Fruit fly (Drosophila melanogaster) whole organism, embryonic: ENCODE measurements around the gene CG7646.

Experiments
- Antp ChIP-seq: fragments of 200-800 bp; sonication (Bioruptor generic); optimal IDR thresholded peaks from 3 replicates; lab custom pipeline; 2016; ENCODE audit warnings: missing biosample characterization, missing genetic modification characterization
- Asciz ChIP-seq: fragments of 200-800 bp; sonication (Bioruptor generic); optimal IDR thresholded peaks from 2 replicates; lab custom pipeline; 2017; ENCODE audit warnings: missing biosample characterization, mild to moderate bottlenecking, missing genetic modification characterization, missing genetic modification reagents
- Bdp1 ChIP-seq: fragments of 200-800 bp; sonication (Bioruptor generic); optimal IDR thresholded peaks from 3 replicates; lab custom pipeline; 2016; ENCODE audit warnings: missing biosample characterization, missing genetic modification characterization
- Blimp-1 ChIP-seq: fragments of 200-800 bp; sonication (Bioruptor generic); optimal IDR thresholded peaks from 3 replicates; lab custom pipeline; 2018; ENCODE audit warnings: missing biosample characterization, missing genetic modification characterization, mild to moderate bottlenecking, moderate library complexity, missing genetic modification reagents
- CG10654 ChIP-seq: fragments of 200-800 bp; sonication (Bioruptor generic); optimal IDR thresholded peaks from 2 replicates; lab custom pipeline; 2016; ENCODE audit warnings: missing biosample characterization, missing genetic modification characterization
- CG11696 ChIP-seq: fragments of 200-800 bp; sonication (Bioruptor generic); IDR thresholded peaks from 2 replicates; pipeline ENCODE4 v1.3.6; 2022; ENCODE audit warnings: missing biosample characterization, missing genetic modification characterization
- CG11723 ChIP-seq: fragments of 200-800 bp; sonication (Bioruptor generic); optimal IDR thresholded peaks from 2 replicates; lab custom pipeline; 2017; ENCODE audit warnings: missing biosample characterization, mild to moderate bottlenecking, missing genetic modification characterization
- CG1233 ChIP-seq: fragments of 200-800 bp; sonication (Bioruptor generic); optimal IDR thresholded peaks from 4 replicates; lab custom pipeline; 2018; ENCODE audit warnings: missing biosample characterization, mild to moderate bottlenecking, missing genetic modification characterization
- CG12744 ChIP-seq: fragments of 200-800 bp; sonication (Bioruptor generic); optimal IDR thresholded peaks from 2 replicates; lab custom pipeline; 2016; ENCODE audit warnings: missing biosample characterization, missing genetic modification characterization
- CG12769 ChIP-seq: fragments of 200-800 bp; sonication (Bioruptor generic); optimal IDR thresholded peaks from 2 replicates; lab custom pipeline; 2019; ENCODE audit warnings: missing biosample characterization, mild to moderate bottlenecking, missing genetic modification characterization, moderate library complexity
- CG13424 ChIP-seq: fragments of 200-800 bp; sonication (Bioruptor generic); optimal IDR thresholded peaks from 2 replicates; lab custom pipeline; 2019; ENCODE audit warnings: missing biosample characterization, mild to moderate bottlenecking, missing genetic modification characterization, moderate library complexity
- CG13894 ChIP-seq: fragments of 200-800 bp; sonication (Bioruptor generic); optimal IDR thresholded peaks from 3 replicates; lab custom pipeline; 2018; ENCODE audit warnings: missing biosample characterization, mild to moderate bottlenecking, missing genetic modification characterization, moderate library complexity
- CG14667 ChIP-seq: fragments of 200-800 bp; sonication (Bioruptor generic); IDR thresholded peaks from 2 replicates; pipeline ENCODE4 v1.3.6; 2022; ENCODE audit warnings: missing biosample characterization, missing genetic modification characterization
- CG15011 ChIP-seq: fragments of 200-800 bp; sonication (Bioruptor generic); optimal IDR thresholded peaks from 3 replicates; lab custom pipeline; 2018; ENCODE audit warnings: missing biosample characterization, mild to moderate bottlenecking, missing genetic modification characterization
- CG17385 ChIP-seq: fragments of 200-800 bp; sonication (Bioruptor generic); optimal IDR thresholded peaks from 3 replicates; lab custom pipeline; 2018; ENCODE audit warnings: missing biosample characterization, mild to moderate bottlenecking, missing genetic modification characterization
- CG17912 ChIP-seq: fragments of 200-800 bp; sonication (Bioruptor generic); optimal IDR thresholded peaks from 2 replicates; lab custom pipeline; 2018; ENCODE audit warnings: missing biosample characterization, mild to moderate bottlenecking, missing genetic modification characterization
- CG3847 ChIP-seq: fragments of 200-800 bp; sonication (Bioruptor generic); IDR thresholded peaks from 2 replicates; pipeline ENCODE4 v1.3.6; 2022; ENCODE audit warnings: missing biosample characterization, missing genetic modification characterization
- CG4282 ChIP-seq: fragments of 200-800 bp; sonication (Bioruptor generic); optimal IDR thresholded peaks from 2 replicates; lab custom pipeline; 2016; ENCODE audit warnings: missing biosample characterization, missing genetic modification characterization
- CG4404 ChIP-seq: fragments of 200-800 bp; sonication (Bioruptor generic); IDR thresholded peaks from 2 replicates; pipeline ENCODE4 v1.3.6; 2022; ENCODE audit warnings: missing biosample characterization, missing genetic modification characterization
- CG7963 ChIP-seq: fragments of 200-800 bp; sonication (Bioruptor generic); IDR thresholded peaks from 3 replicates; pipeline ENCODE4 v1.3.6; 2022; ENCODE audit warnings: missing biosample characterization, missing genetic modification characterization; ENCODE audit not compliant: partially characterized antibody
- CG9215 ChIP-seq: fragments of 200-800 bp; sonication (Bioruptor generic); IDR thresholded peaks from 2 replicates; pipeline ENCODE4 v1.3.6; 2022; ENCODE audit warnings: missing biosample characterization, missing genetic modification characterization
- CG9727 ChIP-seq: fragments of 200-800 bp; sonication (Bioruptor generic); optimal IDR thresholded peaks from 3 replicates; lab custom pipeline; 2017; ENCODE audit warnings: missing biosample characterization, mild to moderate bottlenecking, missing genetic modification characterization
- CrebB ChIP-seq: fragments of 200-800 bp; sonication (Bioruptor generic); optimal IDR thresholded peaks from 3 replicates; lab custom pipeline; 2018; ENCODE audit warnings: missing biosample characterization, mild to moderate bottlenecking, missing genetic modification characterization
- Doc3 ChIP-seq: fragments of 200-800 bp; sonication (Bioruptor generic); IDR thresholded peaks from 3 replicates; pipeline ENCODE4 v1.3.6; 2022; ENCODE audit warnings: missing biosample characterization, missing genetic modification characterization; ENCODE audit not compliant: partially characterized antibody
- Ets65A ChIP-seq: fragments of 200-800 bp; sonication (Bioruptor generic); peaks from one replicate; lab custom pipeline; 2016; ENCODE audit warnings: missing biosample characterization, missing genetic modification characterization
- HLHmδ ChIP-seq: fragments of 200-800 bp; sonication (Bioruptor generic); optimal IDR thresholded peaks from 2 replicates; lab custom pipeline; 2018; ENCODE audit warnings: missing biosample characterization, mild to moderate bottlenecking, missing genetic modification characterization, moderate library complexity
- Hmr ChIP-seq: fragments of 200-800 bp; sonication (Bioruptor generic); optimal IDR thresholded peaks from 3 replicates; lab custom pipeline; 2017; ENCODE audit warnings: mild to moderate bottlenecking, missing biosample characterization, missing genetic modification reagents, missing genetic modification characterization
- Hr39 ChIP-seq: fragments of >200 bp; optimal IDR thresholded peaks from 2 replicates; lab custom pipeline; 2017
- Hsf ChIP-seq: fragments of 200-800 bp; sonication (Bioruptor generic); optimal IDR thresholded peaks from 3 replicates; lab custom pipeline; 2016; ENCODE audit warnings: missing biosample characterization, missing genetic modification characterization
- Meics ChIP-seq: fragments of 200-800 bp; sonication (Bioruptor generic); optimal IDR thresholded peaks from 2 replicates; lab custom pipeline; 2017; ENCODE audit warnings: missing biosample characterization, mild to moderate bottlenecking, missing genetic modification characterization
- NFAT ChIP-seq: fragments of 200-800 bp; sonication (Bioruptor generic); IDR thresholded peaks from 2 replicates; pipeline ENCODE4 v1.3.6; 2022; ENCODE audit warnings: missing biosample characterization, missing genetic modification characterization
- Optix ChIP-seq: fragments of 200-800 bp; sonication (Bioruptor generic); IDR thresholded peaks from 3 replicates; pipeline ENCODE4 v1.3.6; 2022; ENCODE audit warnings: missing biosample characterization, missing genetic modification characterization
- PHDP ChIP-seq: fragments of 200-800 bp; sonication (Bioruptor generic); optimal IDR thresholded peaks from 3 replicates; lab custom pipeline; 2018; ENCODE audit warnings: missing biosample characterization, mild to moderate bottlenecking, missing genetic modification characterization, moderate library complexity
- Pdp1 ChIP-seq, 2 experiments: fragments of 200-800 bp; sonication (Bioruptor generic); optimal IDR thresholded peaks; 3 replicates each; lab custom pipeline; 2016; ENCODE audit warnings: missing biosample characterization in 2 of 2, missing genetic modification characterization in 2 of 2, mild to moderate bottlenecking in 1 of 2, moderate library complexity in 1 of 2
- Poxn ChIP-seq: fragments of 200-800 bp; sonication (Bioruptor generic); IDR thresholded peaks from 2 replicates; pipeline ENCODE4 v1.3.6; 2022; ENCODE audit warnings: missing biosample characterization, missing genetic modification characterization
- Scr ChIP-seq: fragments of 200-800 bp; sonication (Bioruptor generic); IDR thresholded peaks from 2 replicates; pipeline ENCODE4 v1.3.6; 2022; ENCODE audit warnings: missing biosample characterization, missing genetic modification characterization; ENCODE audit not compliant: partially characterized antibody
- Side ChIP-seq: fragments of 200-800 bp; sonication (Bioruptor generic); optimal IDR thresholded peaks from 2 replicates; lab custom pipeline; 2016; ENCODE audit warnings: missing biosample characterization, missing genetic modification characterization
- abd-A ChIP-seq: fragments of 200-800 bp; sonication (Bioruptor generic); optimal IDR thresholded peaks from 3 replicates; lab custom pipeline; 2019; ENCODE audit warnings: missing biosample characterization, mild to moderate bottlenecking, missing genetic modification characterization, moderate library complexity
- bcd ChIP-seq: fragments of 200-800 bp; sonication (Bioruptor generic); optimal IDR thresholded peaks from 2 replicates; lab custom pipeline; 2017; ENCODE audit warnings: missing biosample characterization, mild to moderate bottlenecking, missing genetic modification characterization
- bowl ChIP-seq: fragments of 200-800 bp; sonication (Bioruptor generic); IDR thresholded peaks from 2 replicates; pipeline ENCODE4 v1.3.6; 2022; ENCODE audit warnings: missing biosample characterization, missing genetic modification characterization
- chinmo ChIP-seq: fragments of 200-800 bp; sonication (Bioruptor generic); IDR thresholded peaks from 4 replicates; pipeline ENCODE4 v1.3.6; 2022; ENCODE audit warnings: missing biosample characterization, missing genetic modification characterization; ENCODE audit not compliant: partially characterized antibody
- ems ChIP-seq: fragments of 200-800 bp; sonication (Bioruptor generic); optimal IDR thresholded peaks from 3 replicates; lab custom pipeline; 2016; ENCODE audit warnings: missing biosample characterization, missing genetic modification characterization
- jumu ChIP-seq: fragments of 200-800 bp; sonication (Bioruptor generic); optimal IDR thresholded peaks from 3 replicates; lab custom pipeline; 2016; ENCODE audit warnings: missing biosample characterization, missing genetic modification characterization
- pan ChIP-seq, 4 experiments: fragments of >200 bp in 3 of 4; fragments of 200-800 bp in 1 of 4; sonication (Bioruptor generic) in 1 of 4; optimal IDR thresholded peaks in 3 of 4; IDR thresholded peaks in 1 of 4; 2 replicates each; pipeline versions ENCODE4 v1.3.6 to Lab custom; 2017 to 2022; ENCODE audit warnings: missing biosample characterization in 2 of 4, missing genetic modification characterization in 2 of 4, mixed read lengths in 1 of 4
- prd ChIP-seq, 3 experiments: fragments of >200 bp in 2 of 3; fragments of 200-800 bp in 1 of 3; sonication (Bioruptor generic) in 1 of 3; optimal IDR thresholded peaks in 2 of 3; IDR thresholded peaks in 1 of 3; 2 replicates in 2 of 3; 3 replicates in 1 of 3; pipeline versions ENCODE4 v1.3.6 to Lab custom; 2017 to 2022; ENCODE audit warnings: missing biosample characterization in 1 of 3, missing genetic modification characterization in 1 of 3
- sug ChIP-seq: fragments of 200-800 bp; optimal IDR thresholded peaks from 2 replicates; lab custom pipeline; 2019; ENCODE audit warnings: missing biosample characterization, mild to moderate bottlenecking, missing genetic modification characterization, moderate library complexity
- trh ChIP-seq: fragments of 200-800 bp; sonication (Bioruptor generic); optimal IDR thresholded peaks from 2 replicates; lab custom pipeline; 2016; ENCODE audit warnings: missing biosample characterization, missing genetic modification characterization
- yki ChIP-seq: fragments of >200 bp; optimal IDR thresholded peaks from 3 replicates; lab custom pipeline; 2018
- z ChIP-seq: fragments of 200-800 bp; sonication (Bioruptor generic); IDR thresholded peaks from 3 replicates; pipeline ENCODE4 v1.3.6; 2022; ENCODE audit warnings: missing biosample characterization, missing genetic modification characterization

CG7646 gene

dm6 chr3L:19968725-19969598 lies 22.7 kb upstream of the CG7646 start (continued):
- TF ChIP-seq Hr39 (lab: Kevin White, UChicago) (no peak), CG14667 (GFP tag; lab: Robert Waterston, UW) (no peak), CG3847 (no peak), z (GFP tag; lab: Robert Waterston, UW) (no peak), abd-A (tag; lab: Kevin White, UChicago) (peak; percentile 81), Hmr (GFP tag; lab: Kevin White, UChicago) (peak; percentile 61), CG13894 (tag; lab: Kevin White, UChicago) (peak; percentile 64), Poxn (no peak), Scr (GFP tag; lab: Robert Waterston, UW) (no peak), CG17385 (no peak), CrebB (tag; lab: Kevin White, UChicago) (no peak), bowl (GFP tag; lab: Robert Waterston, UW) (no peak), CG7963 (GFP tag; lab: Robert Waterston, UW) (no peak), CG12769 (tag; lab: Kevin White, UChicago) (no peak), CG9215 (GFP tag; lab: Robert Waterston, UW) (no peak), Ets65A (GFP tag; lab: Kevin White, UChicago) (peak; percentile 88), sug (tag; lab: Kevin White, UChicago) (no peak), CG17912 (GFP tag; lab: Kevin White, UChicago) (no peak), jumu (GFP tag; lab: Kevin White, UChicago) (no peak), CG4282 (GFP tag; lab: Kevin White, UChicago) (no peak), CG12744 (no peak), CG4404 (GFP tag; lab: Robert Waterston, UW) (no peak), CG10654 (GFP tag; lab: Kevin White, UChicago) (no peak), Bdp1 (no peak), Meics (GFP tag; lab: Kevin White, UChicago) (peak; percentile 42), bcd (GFP tag; lab: Kevin White, UChicago) (no peak), Antp (GFP tag; lab: Kevin White, UChicago) (no peak), ems (GFP tag; lab: Kevin White, UChicago) (no peak), trh (GFP tag; lab: Kevin White, UChicago) (no peak), Optix (GFP tag; lab: Robert Waterston, UW) (0 out of 3 replicates have a peak, but pooled peaks have one; percentile 9), Asciz (GFP tag; lab: Kevin White, UChicago) (no peak), CG13424 (tag; lab: Kevin White, UChicago) (peak; percentile 31), pan (optimal IDR thresholded peaks at IDR 0.05; lab: Kevin White, UChicago) (no peak), pan (GFP tag; optimal IDR thresholded peaks at IDR 0.05 in 1 of 2, IDR thresholded peaks at IDR 0.05 in 1 of 2) (no peak), HLHmδ (GFP tag; lab: Kevin White, UChicago) (no peak), Side (GFP tag; lab: Kevin White, UChicago) (no peak), Doc3 (GFP tag; lab: Robert Waterston, UW) (no peak), NFAT (GFP tag; lab: Robert Waterston, UW) (no peak), Hsf (no peak), CG15011 (GFP tag; lab: Kevin White, UChicago) (no peak), CG11723 (no peak), yki (lab: Kevin White, UChicago) (no peak), Blimp-1 (GFP tag; lab: Kevin White, UChicago) (no peak), CG9727 (GFP tag; lab: Kevin White, UChicago) (peak; percentile 19), Pdp1 (GFP tag; optimal IDR thresholded peaks at IDR 0.05; lab: Kevin White, UChicago) (no peak), PHDP (no peak), CG11696 (GFP tag; lab: Robert Waterston, UW) (no peak), CG1233 (no peak), chinmo (no peak), prd (optimal IDR thresholded peaks at IDR 0.05; lab: Kevin White, UChicago) (no peak), prd (GFP tag; IDR thresholded peaks at IDR 0.05; lab: Robert Waterston, UW) (no peak)
